Fruit fly (Drosophila melanogaster) Kc167 (cell line): ENCODE data around the gene Claspin.

ENCODE experiments used
- Myc ChIP-seq: fragments of >200 bp; optimal IDR thresholded peaks from 2 replicates; lab custom pipeline; 2017; ENCODE audit warnings: missing external identifiers
- Sin3A ChIP-seq: fragments of >200 bp; optimal IDR thresholded peaks from 2 replicates; lab custom pipeline; 2018; ENCODE audit warnings: missing external identifiers
- h ChIP-seq: fragments of >200 bp; optimal IDR thresholded peaks from 3 replicates; lab custom pipeline; 2018; ENCODE audit warnings: missing external identifiers
- insv ChIP-seq: fragments of >200 bp; optimal IDR thresholded peaks from 3 replicates; lab custom pipeline; 2018; ENCODE audit warnings: missing external identifiers
- psq ChIP-seq: fragments of >200 bp; optimal IDR thresholded peaks from 2 replicates; lab custom pipeline; 2017; ENCODE audit warnings: missing external identifiers
- ttk ChIP-seq: sonication (Bioruptor generic); optimal IDR thresholded peaks from 2 replicates; lab custom pipeline; 2017; ENCODE audit warnings: missing external identifiers

Gene Claspin

DNA sequence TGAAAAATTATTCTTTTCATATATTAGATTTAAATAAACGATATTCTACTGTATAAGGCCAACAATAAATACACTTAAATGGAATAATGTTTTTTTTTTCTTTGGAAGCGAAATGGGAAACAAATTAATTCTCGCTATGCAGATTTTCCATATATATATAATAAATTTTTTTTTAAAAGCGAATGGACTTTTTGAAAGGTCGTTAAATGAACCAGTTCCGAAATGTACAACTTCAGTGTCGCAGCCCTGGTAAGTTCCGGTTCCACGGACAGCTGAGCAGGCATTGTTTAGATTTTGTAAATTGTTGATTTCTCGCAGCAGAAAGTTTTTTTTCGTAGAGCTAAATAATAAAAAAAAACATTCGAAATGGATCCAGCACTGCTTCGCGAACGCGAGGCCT, 26.5 kb upstream of the Claspin start, which contains the start of gene TfIIEbeta:
Gene TfIIEbeta, plus strand, starts transcription at position 255 of the 400 bp plus-strand sequence.
- TF ChIP-seq ttk (no peak), Sin3A (lab: Kevin White, UChicago) (no peak), insv (lab: Kevin White, UChicago) (no peak), psq (lab: Kevin White, UChicago) (no peak), h (no peak), Myc (lab: Kevin White, UChicago) (no peak)

DNA sequence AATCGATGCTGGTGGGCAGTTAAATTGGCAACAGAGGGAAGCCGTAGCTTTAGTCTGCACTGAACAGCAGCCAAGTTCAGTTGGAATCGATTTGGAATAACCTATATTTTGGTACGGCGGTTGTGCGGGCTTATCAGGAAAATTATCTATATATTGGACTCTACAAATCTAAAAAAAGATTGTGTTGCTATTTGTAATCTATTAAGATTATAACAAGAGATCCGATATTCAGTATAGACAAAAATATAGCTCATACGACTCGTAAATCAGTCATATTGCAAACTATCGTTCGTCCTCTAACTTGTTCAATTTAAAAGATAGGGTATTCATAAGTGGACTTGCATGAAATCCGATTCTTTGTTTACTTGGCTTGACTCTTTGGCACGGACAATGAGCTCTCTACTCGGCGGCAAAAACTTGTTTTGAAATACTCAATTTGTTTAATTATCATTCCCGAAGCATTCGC, 24.7 kb upstream of the Claspin start, which contains the start of gene Hexo1:
Gene Hexo1, plus strand, starts transcription at position 51 of the 466 bp plus-strand sequence.
- TF ChIP-seq insv (lab: Kevin White, UChicago) (no peak), Myc (lab: Kevin White, UChicago) (no peak), ttk (no peak), h (no peak), psq (lab: Kevin White, UChicago) (no peak), Sin3A (lab: Kevin White, UChicago) (no peak)

DNA sequence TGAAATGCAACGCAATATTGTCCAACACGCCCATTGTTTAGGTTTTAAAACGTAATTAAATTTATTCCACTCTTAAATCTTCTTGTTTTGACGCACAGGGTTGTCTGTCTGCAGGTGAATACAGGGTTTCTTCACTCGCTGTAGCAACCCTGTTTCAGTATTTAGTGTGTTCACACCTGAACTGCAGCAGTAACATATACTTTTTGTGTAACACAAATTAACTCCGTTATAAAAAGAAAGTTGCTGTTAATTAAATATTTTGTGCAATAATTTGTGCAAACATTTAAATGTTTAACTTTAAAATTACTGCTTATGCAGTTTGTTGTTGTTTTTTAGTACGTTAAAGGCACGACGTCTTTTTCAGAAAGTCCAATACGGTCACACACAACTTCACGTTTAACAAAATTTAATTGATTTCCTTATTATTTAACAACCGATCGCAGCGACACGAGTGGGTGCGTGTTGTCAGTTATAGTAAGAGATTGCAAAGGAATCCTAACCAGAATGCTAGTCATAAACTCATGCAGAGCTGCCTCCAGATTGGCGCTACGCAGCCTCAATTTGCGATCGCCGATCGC, 21.1 kb upstream of the Claspin start, which contains the start of the genes CG15012 and Fdx2:
Gene CG15012, minus strand, starts transcription at position 127 of the 578 bp plus-strand sequence.
Gene Fdx2, plus strand, starts transcription at position 363 of the 578 bp plus-strand sequence.
- no peak for TF ChIP-seq ttk
- no peak for TF ChIP-seq Sin3A (lab: Kevin White, UChicago)
- no peak for TF ChIP-seq insv (lab: Kevin White, UChicago)
- no peak for TF ChIP-seq psq (lab: Kevin White, UChicago)
- TF ChIP-seq h: no peak
- no peak for TF ChIP-seq Myc (lab: Kevin White, UChicago)

- TF ChIP-seq Myc (lab: Kevin White, UChicago): no peak
- TF ChIP-seq ttk: no peak
Measured at dm6 chr3L:4293304-4293703, 20.0 kb upstream of the Claspin start.

DNA sequence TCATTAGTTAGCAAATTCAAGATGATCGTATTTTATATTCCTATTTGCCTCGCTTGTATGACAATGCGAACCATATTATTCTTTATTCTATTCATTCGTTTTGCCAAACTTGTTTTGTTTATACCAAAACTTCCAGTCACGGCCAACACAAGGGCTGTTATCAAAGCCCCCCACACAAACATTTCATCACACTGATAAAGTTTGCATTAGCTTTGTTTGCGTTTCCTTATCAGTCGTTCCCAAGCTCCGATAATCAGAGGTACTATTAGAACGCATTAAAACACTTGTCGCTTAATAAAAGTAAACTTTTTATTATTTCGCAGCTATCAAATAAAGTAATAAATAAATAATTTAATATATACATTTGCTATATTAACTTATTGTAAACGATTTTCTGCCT, 19.6 kb upstream of the Claspin start:
- no peak for TF ChIP-seq ttk
- no peak for TF ChIP-seq Sin3A (lab: Kevin White, UChicago)
- TF ChIP-seq Myc (lab: Kevin White, UChicago): no peak
- TF ChIP-seq psq (lab: Kevin White, UChicago): no peak
- TF ChIP-seq h: no peak
- TF ChIP-seq insv (lab: Kevin White, UChicago): no peak

DNA sequence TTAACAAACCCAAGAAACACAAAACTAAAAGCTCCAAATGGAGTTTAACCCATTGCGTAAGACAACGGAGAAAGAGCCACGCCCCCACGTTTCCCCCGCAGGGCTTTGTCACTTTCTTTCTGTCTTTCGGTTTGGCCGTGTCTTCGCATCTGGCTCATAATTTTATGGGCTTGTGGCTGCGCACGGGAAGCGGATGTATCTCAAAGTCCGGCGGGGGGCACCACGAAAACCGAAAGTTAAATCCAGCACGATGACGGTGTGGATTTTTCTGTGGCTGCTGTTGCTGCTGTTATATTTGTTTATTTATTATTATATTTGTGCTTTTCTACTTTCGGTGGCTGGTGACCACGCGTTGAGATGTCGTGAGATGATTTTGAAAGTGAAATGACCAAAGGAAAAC, 16.5 kb upstream of the Claspin start:
- TF ChIP-seq h: no peak
- TF ChIP-seq psq (lab: Kevin White, UChicago): no peak
- no peak for TF ChIP-seq Sin3A (lab: Kevin White, UChicago)
- TF ChIP-seq ttk: no peak
- TF ChIP-seq Myc (lab: Kevin White, UChicago): no peak
- no peak for TF ChIP-seq insv (lab: Kevin White, UChicago)

DNA sequence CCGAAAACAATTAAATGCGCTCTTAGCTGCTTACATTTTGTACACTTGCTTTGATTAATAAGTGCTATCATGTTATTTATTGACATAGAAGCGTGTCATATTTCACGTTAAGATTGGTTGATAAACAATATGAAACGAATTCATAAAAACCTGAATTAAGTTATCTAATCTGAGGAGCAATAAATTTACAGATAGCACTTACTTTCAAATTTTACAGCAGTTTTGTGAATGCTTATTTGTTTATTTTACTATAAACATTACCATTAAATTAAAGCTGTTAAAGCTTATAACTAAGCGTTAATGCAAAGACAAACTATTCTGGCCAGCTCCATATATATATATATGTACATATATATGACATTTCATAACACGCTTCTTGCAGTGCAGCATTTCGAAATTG, 11.2 kb upstream of the Claspin start:
- TF ChIP-seq ttk (no peak), psq (lab: Kevin White, UChicago) (no peak), Myc (lab: Kevin White, UChicago) (no peak), insv (lab: Kevin White, UChicago) (no peak), h (no peak), Sin3A (lab: Kevin White, UChicago) (no peak)

- no peak for TF ChIP-seq ttk
- no peak for TF ChIP-seq h
- TF ChIP-seq Sin3A (lab: Kevin White, UChicago): no peak
- no peak for TF ChIP-seq Myc (lab: Kevin White, UChicago)
- TF ChIP-seq insv (lab: Kevin White, UChicago): no peak
- TF ChIP-seq psq (lab: Kevin White, UChicago): no peak
Measured at dm6 chr3L:4304244-4304959, 8.9 kb upstream of the Claspin start.

DNA sequence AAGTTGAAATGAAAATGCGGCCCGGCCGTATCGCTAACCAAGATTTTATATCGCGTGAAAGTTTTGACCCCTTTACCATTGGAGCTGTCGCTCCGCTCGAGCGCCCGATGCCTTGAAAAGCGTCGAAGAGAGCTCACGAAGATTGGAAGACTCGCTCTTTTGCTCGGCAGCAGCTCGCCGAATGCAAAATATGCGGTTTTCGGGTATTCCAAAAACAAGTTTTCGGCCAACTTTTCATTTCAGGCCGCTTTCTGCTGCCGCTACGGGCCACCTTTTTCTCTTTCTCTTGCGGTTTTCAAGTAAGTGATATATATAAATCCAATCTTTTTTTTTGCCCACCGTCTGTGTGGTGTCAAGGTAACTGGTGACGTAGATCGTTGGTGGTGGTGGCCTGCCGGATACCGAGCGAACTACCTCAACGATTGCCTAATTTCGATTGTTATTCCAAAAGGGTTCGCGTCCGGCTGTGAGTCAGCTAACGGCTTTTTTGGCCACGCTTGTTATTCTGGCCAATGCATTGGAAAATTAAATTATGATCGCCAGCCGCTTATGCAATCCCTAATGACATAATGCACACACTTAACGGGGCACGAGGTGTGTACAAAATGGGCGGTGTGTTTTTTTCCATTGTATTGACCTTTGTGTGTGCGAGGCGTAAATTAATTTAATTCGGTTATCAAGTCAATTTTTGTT, 5.4 kb upstream of the Claspin start, which contains the start of gene dyl:
Gene dyl, minus strand, starts transcription at position 28 of the 693 bp plus-strand sequence.
- TF ChIP-seq h: no peak

DNA sequence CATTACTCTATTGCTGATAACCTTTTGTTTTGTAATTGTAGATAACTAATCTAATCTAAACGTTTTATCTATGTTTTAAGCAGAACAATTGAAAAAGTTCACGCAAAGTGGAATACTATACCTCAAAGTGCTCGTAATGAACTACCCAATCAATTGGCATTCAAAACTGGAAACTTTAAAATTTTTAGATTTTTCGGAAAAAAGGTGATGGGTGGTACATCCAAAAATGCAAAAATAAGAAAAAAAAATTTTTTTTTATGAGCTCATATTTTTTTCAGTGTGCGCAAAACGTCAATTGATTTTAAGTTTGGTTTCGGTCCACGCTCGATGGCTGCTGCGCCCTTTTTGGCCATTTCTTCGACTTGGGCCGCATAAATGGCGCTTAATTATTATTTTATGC, 2.7 kb upstream of the Claspin start:
- no peak for TF ChIP-seq ttk
- TF ChIP-seq h: no peak
- no peak for TF ChIP-seq insv (lab: Kevin White, UChicago)
- no peak for TF ChIP-seq Sin3A (lab: Kevin White, UChicago)

DNA sequence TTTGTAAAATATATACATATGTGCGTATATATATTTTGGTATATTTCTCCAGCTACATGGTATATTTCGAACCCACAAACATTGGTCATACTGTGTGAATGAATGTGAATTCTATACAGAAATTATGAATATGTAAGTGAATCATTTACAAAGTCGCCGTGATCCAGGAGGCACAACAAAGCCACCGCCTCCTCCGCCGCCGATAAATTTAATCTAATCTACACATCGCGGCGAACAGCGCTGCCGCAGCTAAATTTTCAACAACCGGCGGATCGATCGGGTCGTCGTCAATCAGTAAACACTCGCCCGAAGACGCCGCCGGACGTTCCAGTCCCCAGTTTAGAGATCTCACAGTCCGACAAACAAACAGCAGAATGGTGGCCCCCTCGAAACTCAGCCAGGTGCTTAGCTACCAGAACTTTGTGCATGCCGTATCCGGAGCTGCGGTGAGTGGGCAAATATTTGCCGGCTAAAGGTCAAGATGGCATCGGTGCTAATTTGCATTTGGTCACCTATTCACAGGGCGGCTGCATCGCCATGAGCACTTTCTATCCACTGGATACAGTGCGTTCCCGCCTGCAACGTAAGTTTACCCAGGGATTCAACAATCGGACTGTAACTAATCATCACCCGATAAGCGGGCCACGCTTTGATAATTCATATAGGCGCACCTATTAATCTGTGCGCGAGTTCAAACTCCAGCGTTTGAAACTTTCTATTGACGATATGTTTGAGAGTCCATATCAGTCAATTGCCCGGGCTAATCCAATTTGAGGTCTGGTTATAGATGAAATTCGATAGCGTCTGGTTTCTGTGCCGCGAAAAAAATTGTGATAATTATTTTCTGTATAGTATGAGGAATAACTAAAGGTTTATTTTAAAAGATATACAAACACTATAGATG, 5.6 kb downstream of the Claspin start, which contains the start of gene PMP34:
Gene PMP34, plus strand, starts transcription at position 79 of the 904 bp plus-strand sequence.
- TF ChIP-seq psq (lab: Kevin White, UChicago) (no peak), Myc (lab: Kevin White, UChicago) (no peak), h (no peak), insv (lab: Kevin White, UChicago) (no peak), ttk (no peak), Sin3A (lab: Kevin White, UChicago) (no peak)
